Worm (Caenorhabditis elegans) whole organism, L1 larva: ENCODE measurements around the gene F58D2.5.

Experiments used
- Y116A8C.19 ChIP-seq: sonication (generic microtip); optimal IDR thresholded peaks from 2 replicates; lab custom pipeline; 2016; ENCODE audit warnings: missing compliant biosample characterization, missing genetic modification characterization, borderline replicate concordance
- elt-2 ChIP-seq: sonication (generic microtip); optimal IDR thresholded peaks from 2 replicates; lab custom pipeline; 2016; ENCODE audit warnings: missing genetic modification characterization, mild to moderate bottlenecking, inconsistent platforms, missing compliant biosample characterization, missing genetic modification reagents
- hpl-2 ChIP-seq: fragments of 150-350 bp; optimal IDR thresholded peaks from 2 replicates; lab custom pipeline; 2014; ENCODE audit warnings: missing biosample characterization, missing genetic modification reagents, missing genetic modification characterization
- nhr-76 ChIP-seq: sonication (generic microtip); optimal IDR thresholded peaks from 2 replicates; lab custom pipeline; 2017; ENCODE audit warnings: missing biosample characterization, missing genetic modification characterization
- pqm-1 ChIP-seq: sonication (generic microtip); optimal IDR thresholded peaks from 3 replicates; lab custom pipeline; 2017; ENCODE audit warnings: missing biosample characterization, missing genetic modification characterization
- unc-130 ChIP-seq: fragments of 150-350 bp; optimal IDR thresholded peaks from 2 replicates; lab custom pipeline; 2017; ENCODE audit warnings: missing biosample characterization, missing genetic modification characterization, inconsistent platforms

- TF ChIP-seq unc-130 (tag; lab: Kevin White, UChicago) (peak; percentile 79), nhr-76 (tag; lab: Kevin White, UChicago) (no peak), Y116A8C.19 (tag; lab: Kevin White, UChicago) (no peak), pqm-1 (tag; lab: Kevin White, UChicago) (no peak), elt-2 (tag; lab: Kevin White, UChicago) (no peak), hpl-2 (GFP tag; lab: Kevin White, UChicago) (no peak)
Observed at ce11 chrIV:13231393-13231792, 38.3 kb upstream of the F58D2.5 start.
